Fruit fly (Drosophila melanogaster) whole organism, embryonic: ENCODE results near the gene CG15539.

Experiments used
- Ada2b ChIP-seq: fragments of 200-800 bp; sonication (Bioruptor generic); IDR thresholded peaks from 2 replicates; pipeline ENCODE4 v1.3.6; 2022; ENCODE audit warnings: missing biosample characterization, missing genetic modification characterization
- Bteb2 ChIP-seq: fragments of 200-800 bp; sonication (Bioruptor generic); optimal IDR thresholded peaks from 2 replicates; lab custom pipeline; 2016; ENCODE audit warnings: missing biosample characterization, missing genetic modification characterization
- CG10209 ChIP-seq: fragments of 200-800 bp; sonication (Bioruptor generic); optimal IDR thresholded peaks from 3 replicates; lab custom pipeline; 2017; ENCODE audit warnings: missing biosample characterization, mild to moderate bottlenecking, missing genetic modification characterization, missing genetic modification reagents
- CG10431 ChIP-seq: fragments of 200-800 bp; sonication (Bioruptor generic); optimal IDR thresholded peaks from 3 replicates; lab custom pipeline; 2018; ENCODE audit warnings: missing biosample characterization, mild to moderate bottlenecking, missing genetic modification characterization
- CG11085 ChIP-seq: fragments of 200-800 bp; sonication (Bioruptor generic); IDR thresholded peaks from 2 replicates; pipeline ENCODE4 v1.3.6; 2022; ENCODE audit warnings: missing biosample characterization, missing genetic modification characterization
- CG11398 ChIP-seq: fragments of 200-800 bp; sonication (Bioruptor generic); optimal IDR thresholded peaks from 2 replicates; lab custom pipeline; 2016; ENCODE audit warnings: missing biosample characterization, missing genetic modification characterization
- CG13424 ChIP-seq: fragments of 200-800 bp; sonication (Bioruptor generic); optimal IDR thresholded peaks from 2 replicates; lab custom pipeline; 2019; ENCODE audit warnings: missing biosample characterization, mild to moderate bottlenecking, missing genetic modification characterization, moderate library complexity
- CG15601 ChIP-seq: fragments of 200-800 bp; sonication (Bioruptor generic); optimal IDR thresholded peaks from 3 replicates; lab custom pipeline; 2019; ENCODE audit warnings: missing biosample characterization, mild to moderate bottlenecking, missing genetic modification characterization, moderate library complexity
- CG17385 ChIP-seq: fragments of 200-800 bp; sonication (Bioruptor generic); optimal IDR thresholded peaks from 3 replicates; lab custom pipeline; 2018; ENCODE audit warnings: missing biosample characterization, mild to moderate bottlenecking, missing genetic modification characterization
- CG2875 ChIP-seq: fragments of 200-800 bp; sonication (Bioruptor generic); optimal IDR thresholded peaks from 2 replicates; lab custom pipeline; 2017; ENCODE audit warnings: missing biosample characterization, mild to moderate bottlenecking, missing genetic modification characterization, missing genetic modification reagents
- CG3838 ChIP-seq: fragments of 200-800 bp; sonication (Bioruptor generic); optimal IDR thresholded peaks from 3 replicates; lab custom pipeline; 2016; ENCODE audit warnings: missing biosample characterization, missing genetic modification characterization
- CG4404 ChIP-seq: fragments of 200-800 bp; sonication (Bioruptor generic); IDR thresholded peaks from 2 replicates; pipeline ENCODE4 v1.3.6; 2022; ENCODE audit warnings: missing biosample characterization, missing genetic modification characterization
- CG5953 ChIP-seq: fragments of 200-800 bp; sonication (Bioruptor generic); IDR thresholded peaks from 2 replicates; pipeline ENCODE4 v1.3.6; 2022; ENCODE audit warnings: missing biosample characterization, missing genetic modification characterization
- Dfd ChIP-seq, 2 experiments: fragments of >200 bp; optimal IDR thresholded peaks; 2 replicates each; lab custom pipeline; 2017; ENCODE audit warnings: missing biosample characterization in 2 of 2, missing genetic modification characterization in 2 of 2
- Fer2 ChIP-seq: fragments of 200-800 bp; sonication (Bioruptor generic); optimal IDR thresholded peaks from 2 replicates; lab custom pipeline; 2018; ENCODE audit warnings: missing biosample characterization, mild to moderate bottlenecking, missing genetic modification characterization, moderate library complexity
- Jarid2 ChIP-seq: fragments of 200-800 bp; sonication (Bioruptor generic); optimal IDR thresholded peaks from 3 replicates; lab custom pipeline; 2017; ENCODE audit warnings: mild to moderate bottlenecking, missing biosample characterization, missing genetic modification reagents, missing genetic modification characterization
- Mad ChIP-seq: fragments of 200-800 bp; sonication (Bioruptor generic); optimal IDR thresholded peaks from 2 replicates; lab custom pipeline; 2016; ENCODE audit warnings: missing biosample characterization, missing genetic modification characterization
- Mrtf ChIP-seq: fragments of 200-800 bp; sonication (Bioruptor generic); IDR thresholded peaks from 3 replicates; pipeline ENCODE4 v1.3.6; 2022; ENCODE audit warnings: missing biosample characterization, missing genetic modification characterization
- Nf-YB ChIP-seq: fragments of 200-800 bp; sonication (Bioruptor generic); optimal IDR thresholded peaks from 3 replicates; lab custom pipeline; 2019; ENCODE audit warnings: missing biosample characterization, mild to moderate bottlenecking, missing genetic modification characterization, moderate library complexity
- Pdp1 ChIP-seq, 2 experiments: fragments of 200-800 bp; sonication (Bioruptor generic); optimal IDR thresholded peaks; 3 replicates each; lab custom pipeline; 2016; ENCODE audit warnings: missing biosample characterization in 2 of 2, missing genetic modification characterization in 2 of 2, mild to moderate bottlenecking in 1 of 2, moderate library complexity in 1 of 2
- amos ChIP-seq: fragments of 200-800 bp; sonication (Bioruptor generic); IDR thresholded peaks from 2 replicates; pipeline ENCODE4 v1.3.6; 2022; ENCODE audit warnings: missing biosample characterization, missing genetic modification characterization; ENCODE audit not compliant: partially characterized antibody
- chinmo ChIP-seq: fragments of 200-800 bp; sonication (Bioruptor generic); IDR thresholded peaks from 4 replicates; pipeline ENCODE4 v1.3.6; 2022; ENCODE audit warnings: missing biosample characterization, missing genetic modification characterization; ENCODE audit not compliant: partially characterized antibody
- crol ChIP-seq: fragments of 200-800 bp; sonication (Bioruptor generic); IDR thresholded peaks from 2 replicates; pipeline ENCODE4 v1.3.6; 2022; ENCODE audit warnings: missing biosample characterization, missing genetic modification characterization
- dan ChIP-seq: fragments of 200-800 bp; sonication (Bioruptor generic); IDR thresholded peaks from 2 replicates; pipeline ENCODE4 v1.3.6; 2022; ENCODE audit warnings: missing biosample characterization, missing genetic modification characterization
- dati ChIP-seq: fragments of 200-800 bp; sonication (Bioruptor generic); IDR thresholded peaks from 2 replicates; pipeline ENCODE4 v1.3.6; 2022; ENCODE audit warnings: missing biosample characterization, missing genetic modification characterization
- disco-r ChIP-seq: fragments of 200-800 bp; sonication (Bioruptor generic); optimal IDR thresholded peaks from 2 replicates; lab custom pipeline; 2016; ENCODE audit warnings: missing biosample characterization, missing genetic modification characterization
- ftz-f1 ChIP-seq: fragments of 200-800 bp; sonication (Bioruptor generic); optimal IDR thresholded peaks from 2 replicates; lab custom pipeline; 2016; ENCODE audit warnings: missing biosample characterization, missing genetic modification characterization
- gce ChIP-seq: fragments of 200-800 bp; sonication (Bioruptor generic); IDR thresholded peaks from 3 replicates; pipeline ENCODE4 v1.3.6; 2022; ENCODE audit warnings: missing biosample characterization, missing genetic modification characterization
- gem ChIP-seq: fragments of 200-800 bp; sonication (Bioruptor generic); optimal IDR thresholded peaks from 2 replicates; lab custom pipeline; 2019; ENCODE audit warnings: missing biosample characterization, mild to moderate bottlenecking, missing genetic modification characterization, moderate library complexity
- gsb-n ChIP-seq: fragments of 200-800 bp; sonication (Bioruptor generic); optimal IDR thresholded peaks from 3 replicates; lab custom pipeline; 2018; ENCODE audit warnings: missing biosample characterization, mild to moderate bottlenecking, missing genetic modification characterization
- inv ChIP-seq: fragments of 200-800 bp; sonication (Bioruptor generic); IDR thresholded peaks from 2 replicates; pipeline ENCODE4 v1.3.6; 2022; ENCODE audit warnings: missing biosample characterization, missing genetic modification characterization; ENCODE audit not compliant: partially characterized antibody
- kni ChIP-seq: fragments of 200-800 bp; sonication (Bioruptor generic); optimal IDR thresholded peaks from 3 replicates; lab custom pipeline; 2017; ENCODE audit warnings: mild to moderate bottlenecking, missing biosample characterization, missing genetic modification reagents, missing genetic modification characterization
- lola ChIP-seq, 3 experiments: fragments of >200 bp in 2 of 3; fragments of 200-800 bp in 1 of 3; sonication (Bioruptor generic) in 1 of 3; optimal IDR thresholded peaks; 2 replicates each; lab custom pipeline; 2017 to 2019; ENCODE audit warnings: missing biosample characterization in 3 of 3, missing genetic modification characterization in 3 of 3, mild to moderate bottlenecking in 1 of 3, moderate library complexity in 1 of 3
- nmo ChIP-seq: fragments of 200-800 bp; sonication (Bioruptor generic); optimal IDR thresholded peaks from 2 replicates; lab custom pipeline; 2018; ENCODE audit warnings: missing biosample characterization, mild to moderate bottlenecking, missing genetic modification characterization, moderate library complexity
- pb ChIP-seq: fragments of 200-800 bp; sonication (Bioruptor generic); optimal IDR thresholded peaks from 3 replicates; lab custom pipeline; 2016; ENCODE audit warnings: missing biosample characterization, missing genetic modification characterization
- pros ChIP-seq: fragments of 200-800 bp; sonication (Bioruptor generic); optimal IDR thresholded peaks from 3 replicates; lab custom pipeline; 2019; ENCODE audit warnings: missing biosample characterization, mild to moderate bottlenecking, missing genetic modification characterization, moderate library complexity
- rib ChIP-seq: fragments of 200-800 bp; sonication (Bioruptor generic); IDR thresholded peaks from 2 replicates; pipeline ENCODE4 v1.3.6; 2022; ENCODE audit warnings: missing biosample characterization, missing genetic modification characterization
- run ChIP-seq: fragments of 200-800 bp; sonication (Bioruptor generic); optimal IDR thresholded peaks from 3 replicates; lab custom pipeline; 2018; ENCODE audit warnings: missing biosample characterization, mild to moderate bottlenecking, missing genetic modification characterization
- salm ChIP-seq: fragments of 200-800 bp; sonication (Bioruptor generic); optimal IDR thresholded peaks from 2 replicates; lab custom pipeline; 2018; ENCODE audit warnings: missing biosample characterization, mild to moderate bottlenecking, missing genetic modification characterization
- sc ChIP-seq, 3 experiments: fragments of >200 bp in 2 of 3; fragments of 200-800 bp in 1 of 3; sonication (Bioruptor generic) in 1 of 3; optimal IDR thresholded peaks; 2 replicates in 2 of 3; 3 replicates in 1 of 3; lab custom pipeline; 2017; ENCODE audit warnings: mild to moderate bottlenecking in 1 of 3, missing biosample characterization in 1 of 3, missing genetic modification characterization in 1 of 3, missing genetic modification reagents in 1 of 3
- schlank ChIP-seq: fragments of 200-800 bp; sonication (Bioruptor generic); optimal IDR thresholded peaks from 2 replicates; lab custom pipeline; 2018; ENCODE audit warnings: missing biosample characterization, mild to moderate bottlenecking, missing genetic modification characterization
- sim ChIP-seq: fragments of 200-800 bp; sonication (Bioruptor generic); IDR thresholded peaks from 2 replicates; pipeline ENCODE4 v1.3.6; 2022; ENCODE audit warnings: missing biosample characterization, missing genetic modification characterization
- sima ChIP-seq: fragments of 200-800 bp; sonication (Bioruptor generic); optimal IDR thresholded peaks from 2 replicates; lab custom pipeline; 2016; ENCODE audit warnings: missing biosample characterization, missing genetic modification characterization
- slbo ChIP-seq: fragments of 200-800 bp; sonication (Bioruptor generic); IDR thresholded peaks from 2 replicates; pipeline ENCODE4 v1.3.6; 2022; ENCODE audit warnings: missing biosample characterization, missing genetic modification characterization
- tll ChIP-seq, 2 experiments: fragments of 200-800 bp in 1 of 2; fragments of >200 bp in 1 of 2; sonication (Bioruptor generic) in 1 of 2; optimal IDR thresholded peaks; 2 replicates each; lab custom pipeline; 2017 to 2019; ENCODE audit warnings: missing biosample characterization in 2 of 2, missing genetic modification characterization in 2 of 2, mild to moderate bottlenecking in 1 of 2, moderate library complexity in 1 of 2
- trem ChIP-seq: fragments of 200-800 bp; optimal IDR thresholded peaks from 3 replicates; lab custom pipeline; 2019; ENCODE audit warnings: missing biosample characterization, mild to moderate bottlenecking, missing genetic modification characterization, moderate library complexity

The CG15539 gene

DNA sequence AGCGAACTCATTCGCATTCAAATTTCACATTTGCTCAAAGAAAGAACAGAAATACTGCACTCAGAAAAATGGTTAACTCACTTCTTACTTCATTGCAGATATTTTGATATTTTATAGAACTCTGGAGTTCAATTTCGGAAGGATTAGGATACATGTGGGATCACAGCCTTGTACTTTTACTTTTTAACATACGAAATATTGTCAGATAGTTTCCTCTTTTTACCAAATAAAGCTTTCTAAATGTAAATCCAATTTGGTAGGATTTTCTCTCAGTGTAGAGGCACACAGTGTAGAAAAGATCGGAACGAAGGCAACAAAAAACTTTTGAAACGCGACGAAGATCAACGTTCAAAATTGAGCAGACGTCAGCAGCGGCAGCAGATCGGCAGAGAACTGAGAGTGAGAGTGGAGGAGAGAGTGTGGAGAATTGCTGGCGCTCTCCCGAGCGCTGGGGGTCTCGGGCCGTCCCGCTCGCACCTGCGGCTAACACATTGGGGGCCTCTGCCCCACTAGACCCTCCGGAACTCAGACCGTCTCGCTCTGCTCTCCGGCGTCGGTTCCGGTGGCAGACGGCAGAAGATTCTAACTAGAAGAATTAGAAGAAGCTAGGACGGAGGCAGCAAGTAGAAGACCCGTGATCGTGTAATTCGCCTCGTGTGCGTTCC is 26.3 kb downstream of the CG15539 start, which contains the start of gene tmod (continued):
- TF ChIP-seq Dfd (GFP tag; optimal IDR thresholded peaks at IDR 0.05; lab: Kevin White, UChicago) (no peak), CG15601 (tag; lab: Kevin White, UChicago) (peak; percentile 36), Bteb2 (no peak), sima (no peak)

DNA sequence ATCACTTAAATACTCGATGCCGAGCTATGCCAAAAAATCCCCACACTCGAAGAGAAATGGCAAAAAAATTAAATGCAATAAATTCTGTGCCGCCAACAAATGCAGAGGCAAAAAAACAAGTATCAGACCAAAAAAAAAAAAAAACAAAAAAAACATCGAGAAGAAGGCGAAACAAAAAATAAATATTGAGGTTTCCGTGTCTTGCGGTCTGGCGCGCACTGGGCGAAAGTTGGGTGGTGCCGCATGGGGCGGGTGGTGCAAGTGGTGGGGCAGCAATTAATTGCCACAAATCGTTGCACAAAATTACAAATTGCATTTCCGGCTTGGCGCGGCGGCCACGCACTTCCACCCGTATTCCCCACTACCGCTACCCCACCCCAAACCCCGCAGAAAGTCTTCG is 28.7 kb downstream of the CG15539 start:
- no peak for TF ChIP-seq sc (optimal IDR thresholded peaks at IDR 0.05; lab: Kevin White, UChicago)
- no peak for TF ChIP-seq sc (GFP tag; optimal IDR thresholded peaks at IDR 0.05; lab: Kevin White, UChicago)
- TF ChIP-seq salm (tag; lab: Kevin White, UChicago), result no peak
- peak; percentile 61; the same call in 1 of the 2 replicates for TF ChIP-seq crol (GFP tag; lab: Robert Waterston, UW)
- no peak for TF ChIP-seq Pdp1 (GFP tag; optimal IDR thresholded peaks at IDR 0.05; lab: Kevin White, UChicago)

DNA sequence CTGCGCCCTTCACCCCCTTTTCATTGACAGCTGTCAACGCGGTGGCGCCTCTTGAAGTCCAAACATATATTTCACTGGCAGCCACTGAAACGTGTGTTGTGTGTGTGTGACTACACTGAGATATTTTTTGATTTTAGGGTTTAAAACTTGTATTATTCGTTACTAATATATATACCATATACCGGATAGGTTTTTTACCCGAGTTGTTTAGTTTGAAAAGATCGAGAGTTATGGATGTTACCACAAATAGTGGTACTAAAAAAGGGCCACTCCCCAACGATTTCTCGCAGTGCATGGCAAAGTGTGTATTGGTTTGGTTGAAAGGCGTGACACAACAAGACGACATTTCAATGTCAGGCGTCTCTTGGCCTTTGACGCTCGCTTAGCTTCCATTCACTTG is 30.6 kb downstream of the CG15539 start:
- no peak for TF ChIP-seq dan (GFP tag; lab: Robert Waterston, UW)
- peak; percentile 57 for TF ChIP-seq gem (tag; lab: Kevin White, UChicago)
- no peak for TF ChIP-seq schlank (tag; lab: Kevin White, UChicago)
- no peak for TF ChIP-seq rib (GFP tag; lab: Robert Waterston, UW)
- TF ChIP-seq slbo (GFP tag; lab: Robert Waterston, UW), result 0 out of 2 replicates have a peak, but pooled peaks have one; percentile 33
- no peak for TF ChIP-seq nmo (GFP tag; lab: Kevin White, UChicago)
- TF ChIP-seq CG11085 (GFP tag; lab: Robert Waterston, UW), result no peak
- TF ChIP-seq Nf-YB (GFP tag; lab: Kevin White, UChicago), result no peak
- no peak for TF ChIP-seq pros (GFP tag; lab: Kevin White, UChicago)
- TF ChIP-seq CG13424 (tag; lab: Kevin White, UChicago), result peak; percentile 22
- TF ChIP-seq pb (GFP tag; lab: Kevin White, UChicago), result no peak
- TF ChIP-seq inv, result no peak
- TF ChIP-seq trem, result no peak
- no peak for TF ChIP-seq CG3838 (GFP tag; lab: Kevin White, UChicago)
- TF ChIP-seq disco-r, result no peak
- no peak for TF ChIP-seq CG10431 (GFP tag; lab: Kevin White, UChicago)
- no peak for TF ChIP-seq gce (GFP tag; lab: Robert Waterston, UW)
- TF ChIP-seq lola (GFP tag; optimal IDR thresholded peaks at IDR 0.05; lab: Kevin White, UChicago), result no peak
- no peak for TF ChIP-seq run
- TF ChIP-seq Mrtf, result no peak
- TF ChIP-seq ftz-f1, result no peak
- no peak for TF ChIP-seq CG2875 (GFP tag; lab: Kevin White, UChicago)
- TF ChIP-seq kni (GFP tag; lab: Kevin White, UChicago), result no peak
- TF ChIP-seq chinmo (GFP tag; lab: Robert Waterston, UW), result no peak
- no peak for TF ChIP-seq sim
- no peak for TF ChIP-seq CG5953 (GFP tag; lab: Robert Waterston, UW)
- TF ChIP-seq tll (GFP tag; optimal IDR thresholded peaks at IDR 0.05; lab: Kevin White, UChicago), result no peak
- TF ChIP-seq Jarid2, result no peak
- no peak for TF ChIP-seq CG10209 (GFP tag; lab: Kevin White, UChicago)
- no peak for TF ChIP-seq Ada2b (GFP tag; lab: Robert Waterston, UW)
- no peak for TF ChIP-seq CG4404
- no peak for TF ChIP-seq gsb-n (tag; lab: Kevin White, UChicago)
- TF ChIP-seq dati, result no peak
- no peak for TF ChIP-seq CG11398
- no peak for TF ChIP-seq Mad (GFP tag; lab: Kevin White, UChicago)
- no peak for TF ChIP-seq Fer2
- no peak for TF ChIP-seq amos (GFP tag; lab: Robert Waterston, UW)
- peak; percentile 8 for TF ChIP-seq CG17385 (GFP tag; lab: Kevin White, UChicago)
